Worm (Caenorhabditis elegans) whole organism, L3 larva: Measurements from ENCODE around the gene marb-1.

Experiments
- ama-1 ChIP-seq: fragments of 150-350 bp; optimal IDR thresholded peaks from 2 replicates; lab custom pipeline; 2018
- elt-3 ChIP-seq, 3 experiments: fragments of 150-350 bp in 1 of 3; sonication (generic microtip) in 2 of 3; optimal IDR thresholded peaks; 2 replicates in 2 of 3; 4 replicates in 1 of 3; lab custom pipeline; 2014 to 2017; ENCODE audit warnings: missing biosample characterization in 3 of 3, missing genetic modification characterization in 3 of 3
- jun-1 ChIP-seq: fragments of 150-350 bp; optimal IDR thresholded peaks from 2 replicates; lab custom pipeline; 2014; ENCODE audit warnings: missing biosample characterization, missing genetic modification reagents, missing genetic modification characterization
- lin-15B ChIP-seq: fragments of 150-350 bp; optimal IDR thresholded peaks from 2 replicates; lab custom pipeline; 2014; ENCODE audit warnings: missing biosample characterization, missing genetic modification characterization
- lin-39 ChIP-seq: fragments of 150-350 bp; optimal IDR thresholded peaks from 2 replicates; lab custom pipeline; 2018; ENCODE audit warnings: missing biosample characterization, missing genetic modification reagents, missing genetic modification characterization
- nhr-11 ChIP-seq: fragments of 150-350 bp; optimal IDR thresholded peaks from 2 replicates; lab custom pipeline; 2014; ENCODE audit warnings: missing biosample characterization, missing genetic modification characterization
- nhr-237 ChIP-seq: fragments of 150-350 bp; optimal IDR thresholded peaks from 2 replicates; lab custom pipeline; 2014; ENCODE audit warnings: missing biosample characterization, missing genetic modification characterization
- nhr-28 ChIP-seq: fragments of 150-350 bp; optimal IDR thresholded peaks from 2 replicates; lab custom pipeline; 2014; ENCODE audit warnings: missing biosample characterization, missing genetic modification characterization
- nhr-77 ChIP-seq: fragments of 150-350 bp; optimal IDR thresholded peaks from 2 replicates; lab custom pipeline; 2014; ENCODE audit warnings: missing biosample characterization, missing genetic modification characterization
- pqm-1 ChIP-seq: fragments of 150-350 bp; optimal IDR thresholded peaks from 2 replicates; lab custom pipeline; 2017; ENCODE audit warnings: missing biosample characterization, missing genetic modification characterization, inconsistent platforms
- sea-2 ChIP-seq: fragments of 150-350 bp; sonication (generic microtip); optimal IDR thresholded peaks from 4 replicates; lab custom pipeline; 2014; ENCODE audit warnings: missing biosample characterization, missing genetic modification reagents, missing genetic modification characterization
- snpc-4 ChIP-seq: fragments of 150-350 bp; optimal IDR thresholded peaks from 2 replicates; lab custom pipeline; 2014; ENCODE audit warnings: missing biosample characterization, missing genetic modification characterization
- tbx-2 ChIP-seq: sonication (generic microtip); optimal IDR thresholded peaks from 2 replicates; lab custom pipeline; 2016; ENCODE audit warnings: mild to moderate bottlenecking, missing genetic modification characterization, missing compliant biosample characterization
- zag-1 ChIP-seq: fragments of 150-350 bp; optimal IDR thresholded peaks from 2 replicates; lab custom pipeline; 2014; ENCODE audit warnings: missing biosample characterization, missing genetic modification characterization

- TF ChIP-seq nhr-11 (tag; lab: Kevin White, UChicago): no peak
- no peak for TF ChIP-seq nhr-28 (tag; lab: Kevin White, UChicago)
- TF ChIP-seq snpc-4 (tag; lab: Kevin White, UChicago): no peak
- no peak for TF ChIP-seq lin-15B (tag; lab: Kevin White, UChicago)
- no peak for TF ChIP-seq tbx-2 (tag; lab: Kevin White, UChicago)
- TF ChIP-seq zag-1: no peak
- no peak for TF ChIP-seq lin-39 (tag; lab: Kevin White, UChicago)
- no peak for TF ChIP-seq nhr-77
- no peak for TF ChIP-seq elt-3 (tag; optimal IDR thresholded peaks at IDR 0.05; lab: Kevin White, UChicago)
- TF ChIP-seq sea-2 (GFP tag; lab: Kevin White, UChicago): no peak
- no peak for TF ChIP-seq nhr-237 (tag; lab: Kevin White, UChicago)
- TF ChIP-seq pqm-1 (tag; lab: Kevin White, UChicago): no peak
- no peak for TF ChIP-seq ama-1 (lab: Kevin White, UChicago)
- TF ChIP-seq jun-1 (tag; lab: Kevin White, UChicago): no peak
Observed at ce11 chrIV:12202949-12203348, 5.9 kb downstream of the marb-1 start, which contains the start of gene F35G2.1.
